Worm (Caenorhabditis elegans): ENCODE results near the gene M117.3.
A peak's percentile ranks its signal among the peaks of the same experiment; 100 is the strongest.

M117.3 gene

DNA sequence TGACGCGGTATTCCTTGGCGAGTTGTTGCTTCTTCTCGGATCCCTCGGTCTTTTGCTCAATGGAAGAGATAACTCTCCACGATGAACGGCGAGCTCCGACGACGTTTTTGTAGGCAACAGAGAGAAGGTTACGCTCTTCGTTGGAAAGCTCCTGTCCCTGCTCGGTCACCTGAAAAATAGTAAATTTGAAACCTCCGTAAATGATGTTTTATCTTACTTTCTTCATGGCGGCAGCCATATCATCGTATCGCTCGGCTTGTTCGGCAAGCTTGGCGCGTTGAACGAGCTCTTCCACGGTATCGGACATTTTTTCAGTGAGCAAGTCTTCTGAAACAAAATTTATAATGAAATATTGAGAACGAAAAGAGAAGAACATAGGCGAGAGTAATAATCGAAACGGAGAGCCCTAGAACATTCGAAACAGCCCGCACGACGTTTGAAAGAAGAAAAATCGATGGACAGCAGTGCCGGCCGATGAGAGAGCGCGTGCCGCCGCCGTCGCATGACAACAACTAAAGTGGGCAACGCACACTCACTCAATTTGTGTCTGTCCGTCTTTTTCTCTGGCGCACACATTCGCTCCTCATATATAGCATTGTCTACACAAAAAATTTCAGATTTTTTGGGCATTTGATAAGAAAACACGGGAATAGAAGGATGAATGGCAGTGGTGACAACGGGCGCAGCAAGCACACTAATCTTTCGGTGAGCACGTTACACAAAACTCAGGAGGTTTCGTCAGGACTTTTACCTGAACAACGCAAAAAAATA lies at the start of gene M117.3, which contains the start of gene par-5:
Gene M117.3, plus strand, starts transcription at position 616 of the 771 bp plus-strand sequence.
Gene par-5, minus strand, starts transcription at position 334 of the 771 bp plus-strand sequence.
- TF ChIP-seq Y48G9A.11 (GFP tag; IDR thresholded peaks at IDR 0.05) (no peak), nhr-42 (GFP tag; IDR thresholded peaks at IDR 0.05) (no peak), egl-27 (tag; optimal IDR thresholded peaks at IDR 0.05) (no peak), nhr-77 (tag; optimal IDR thresholded peaks at IDR 0.05) (peak; percentile 57), zip-11 (GFP tag; IDR thresholded peaks at IDR 0.05) (no peak), duxl-1 (tag; optimal IDR thresholded peaks at IDR 0.05; ENCODE audit: poor library complexity) (no peak), aha-1 (tag) (peak; percentile 87), zip-2 (tag; optimal IDR thresholded peaks at IDR 0.05) (no peak), skn-1 (tag; optimal IDR thresholded peaks at IDR 0.05) (no peak), madf-5 (GFP tag; IDR thresholded peaks at IDR 0.05) (no peak), ceh-32 (tag; optimal IDR thresholded peaks at IDR 0.05; ENCODE audit: poor library complexity) (no peak), arid-1 (GFP tag; conservative IDR thresholded peaks at IDR 0.05) (peak; percentile 11; the same call in 1 of the 2 replicates), lsy-2 (tag; optimal IDR thresholded peaks at IDR 0.05) (peak in 1 of 2 experiments; percentile 80), daf-16 (GFP tag; optimal IDR thresholded peaks at IDR 0.05) (no peak), daf-16 (tag; optimal IDR thresholded peaks at IDR 0.05) (peak; percentile 63), aly-2 (tag; optimal IDR thresholded peaks at IDR 0.05) (no peak), fkh-10 (GFP tag; optimal IDR thresholded peaks at IDR 0.05) (peak; percentile 68), lir-3 (tag; optimal IDR thresholded peaks at IDR 0.05) (no peak), snpc-1.2 (GFP tag; IDR thresholded peaks at IDR 0.05) (peak; percentile 59; the same call in 1 of the 2 replicates), ZK337.2 (GFP tag; IDR thresholded peaks at IDR 0.05) (no peak), mep-1 (tag; optimal IDR thresholded peaks at IDR 0.05) (peak; percentile 78), spr-3 (GFP tag; optimal IDR thresholded peaks at IDR 0.05) (no peak), gei-8 (GFP tag; optimal IDR thresholded peaks at IDR 0.05) (no peak), spr-1 (tag; optimal IDR thresholded peaks at IDR 0.05) (no peak), ztf-7 (tag; optimal IDR thresholded peaks at IDR 0.05) (no peak), lin-13 (GFP tag; optimal IDR thresholded peaks at IDR 0.05) (peak; percentile 51), snpc-4 (tag; optimal IDR thresholded peaks at IDR 0.05) (no peak), nhr-102 (tag; optimal IDR thresholded peaks at IDR 0.05) (peak; percentile 29), hlh-30 (tag; optimal IDR thresholded peaks at IDR 0.05; ENCODE audit: insufficient read depth) (peak; percentile 98), ceh-44 (GFP tag; IDR thresholded peaks at IDR 0.05) (no peak), nhr-25 (tag; optimal IDR thresholded peaks at IDR 0.05; ENCODE audit: borderline replicate concordance, insufficient read depth) (no peak), hmg-1.1 (GFP tag; IDR thresholded peaks at IDR 0.05) (peak; percentile 81), dmd-8 (GFP tag; IDR thresholded peaks at IDR 0.05) (no peak), daf-12 (tag; optimal IDR thresholded peaks at IDR 0.05) (no peak), lin-39 (tag; optimal IDR thresholded peaks at IDR 0.05) (no peak), ama-1 (optimal IDR thresholded peaks at IDR 0.05) (peak; percentile 51), F10B5.3 (tag; optimal IDR thresholded peaks at IDR 0.05) (no peak), F26F4.8 (GFP tag; conservative IDR thresholded peaks at IDR 0.05) (no peak), mdt-29 (GFP tag; IDR thresholded peaks at IDR 0.05) (peak; percentile 82), hif-1 (tag; optimal IDR thresholded peaks at IDR 0.05) (peak in 1 of 2 experiments; percentile 80), madf-9 (GFP tag; conservative IDR thresholded peaks at IDR 0.05) (no peak; the same call in 1 of the 2 replicates), unc-130 (GFP tag; optimal IDR thresholded peaks at IDR 0.05) (no peak), zag-1 (tag; optimal IDR thresholded peaks at IDR 0.05) (no peak), T20F7.1 (GFP tag; optimal IDR thresholded peaks at IDR 0.05) (peak; percentile 65), ztf-11 (tag; optimal IDR thresholded peaks at IDR 0.05) (no peak), tra-1 (GFP tag; IDR thresholded peaks at IDR 0.05) (no peak; the same call in 1 of the 2 replicates), saeg-2 (GFP tag; IDR thresholded peaks at IDR 0.05) (0 out of 2 replicates have a peak, but pooled peaks have one; percentile 43), D1046.2 (GFP tag; IDR thresholded peaks at IDR 0.05) (no peak), Y105C5A.15 (GFP tag; IDR thresholded peaks at IDR 0.05) (no peak), mes-2 (tag; optimal IDR thresholded peaks at IDR 0.05; ENCODE audit: poor library complexity, severe bottlenecking) (peak; percentile 63)
